Fruit fly (Drosophila melanogaster) whole organism, prepupa: ENCODE measurements around the gene CG13398.

Experiments used
- Blimp-1 ChIP-seq: fragments of 200-800 bp; sonication (Bioruptor generic); optimal IDR thresholded peaks from 3 replicates; lab custom pipeline; 2017; ENCODE audit warnings: missing biosample characterization, missing genetic modification characterization, mild to moderate bottlenecking, moderate library complexity, missing genetic modification reagents
- CG10631 ChIP-seq: fragments of 200-800 bp; sonication (Bioruptor generic); optimal IDR thresholded peaks from 2 replicates; lab custom pipeline; 2016; ENCODE audit warnings: missing biosample characterization, missing genetic modification characterization
- CG10669 ChIP-seq: fragments of 200-800 bp; sonication (Bioruptor generic); optimal IDR thresholded peaks from 3 replicates; lab custom pipeline; 2018; ENCODE audit warnings: missing biosample characterization, mild to moderate bottlenecking, missing genetic modification characterization, moderate library complexity
- CG11294 ChIP-seq: fragments of 200-800 bp; sonication (Bioruptor generic); IDR thresholded peaks from 2 replicates; pipeline ENCODE4 v1.3.6; 2022; ENCODE audit warnings: missing biosample characterization, missing genetic modification characterization
- CG11762 ChIP-seq: fragments of 200-800 bp; sonication (Bioruptor generic); optimal IDR thresholded peaks from 3 replicates; lab custom pipeline; 2016; ENCODE audit warnings: missing biosample characterization, missing genetic modification characterization; ENCODE audit not compliant: insufficient read depth
- CG11902 ChIP-seq: fragments of 200-800 bp; sonication (Bioruptor generic); optimal IDR thresholded peaks from 3 replicates; lab custom pipeline; 2016; ENCODE audit warnings: missing biosample characterization, missing genetic modification characterization
- CG1621 ChIP-seq: fragments of 200-800 bp; sonication (Bioruptor generic); optimal IDR thresholded peaks from 3 replicates; lab custom pipeline; 2018; ENCODE audit warnings: missing biosample characterization, mild to moderate bottlenecking, missing genetic modification characterization
- CG16779 ChIP-seq: fragments of 200-800 bp; sonication (Bioruptor generic); optimal IDR thresholded peaks from 3 replicates; lab custom pipeline; 2017; ENCODE audit warnings: missing biosample characterization, mild to moderate bottlenecking, missing genetic modification characterization
- CG3032 ChIP-seq: fragments of 200-800 bp; optimal IDR thresholded peaks from 2 replicates; lab custom pipeline; 2019; ENCODE audit warnings: missing biosample characterization, mild to moderate bottlenecking, missing genetic modification characterization, moderate library complexity
- CG31627 ChIP-seq: fragments of 200-800 bp; sonication (Bioruptor generic); optimal IDR thresholded peaks from 3 replicates; lab custom pipeline; 2016; ENCODE audit warnings: missing biosample characterization, missing genetic modification characterization
- CG34406 ChIP-seq: fragments of 200-800 bp; sonication (Bioruptor generic); optimal IDR thresholded peaks from 3 replicates; lab custom pipeline; 2016; ENCODE audit warnings: missing biosample characterization, missing genetic modification characterization
- CG3919 ChIP-seq: fragments of 200-800 bp; sonication (Bioruptor generic); optimal IDR thresholded peaks from 3 replicates; lab custom pipeline; 2016; ENCODE audit warnings: missing biosample characterization, missing genetic modification characterization
- CG4318 ChIP-seq: fragments of 200-800 bp; sonication (Bioruptor generic); optimal IDR thresholded peaks from 3 replicates; lab custom pipeline; 2017; ENCODE audit warnings: missing biosample characterization, mild to moderate bottlenecking, missing genetic modification characterization
- CG6276 ChIP-seq: fragments of 200-800 bp; sonication (Bioruptor generic); optimal IDR thresholded peaks from 2 replicates; lab custom pipeline; 2017; ENCODE audit warnings: missing biosample characterization, mild to moderate bottlenecking, missing genetic modification characterization
- CG6854 ChIP-seq: fragments of 200-800 bp; sonication (Bioruptor generic); optimal IDR thresholded peaks from 2 replicates; lab custom pipeline; 2017; ENCODE audit warnings: missing biosample characterization, mild to moderate bottlenecking, missing genetic modification characterization
- CG7368 ChIP-seq: fragments of 200-800 bp; sonication (Bioruptor generic); optimal IDR thresholded peaks from 3 replicates; lab custom pipeline; 2016; ENCODE audit warnings: missing biosample characterization, missing genetic modification characterization
- CG8319 ChIP-seq: fragments of 200-800 bp; sonication (Bioruptor generic); optimal IDR thresholded peaks from 3 replicates; lab custom pipeline; 2016; ENCODE audit warnings: missing biosample characterization, missing genetic modification characterization
- CG8632 ChIP-seq: fragments of 200-800 bp; sonication (Bioruptor generic); optimal IDR thresholded peaks from 3 replicates; lab custom pipeline; 2016; ENCODE audit warnings: missing biosample characterization, missing genetic modification characterization
- CG9139 ChIP-seq: fragments of 200-800 bp; sonication (Bioruptor generic); optimal IDR thresholded peaks from 3 replicates; lab custom pipeline; 2017; ENCODE audit warnings: missing biosample characterization, mild to moderate bottlenecking, missing genetic modification characterization
- Eip78C ChIP-seq: fragments of 200-800 bp; sonication (Bioruptor generic); peaks from one replicate; lab custom pipeline; 2016; ENCODE audit warnings: missing biosample characterization, missing genetic modification characterization
- Eip93F ChIP-seq: fragments of 200-800 bp; sonication (Bioruptor generic); optimal IDR thresholded peaks from 2 replicates; lab custom pipeline; 2016; ENCODE audit warnings: missing biosample characterization, mild to moderate bottlenecking, missing genetic modification characterization
- Ets21C ChIP-seq: fragments of 200-800 bp; sonication (Bioruptor generic); optimal IDR thresholded peaks from 3 replicates; lab custom pipeline; 2016; ENCODE audit warnings: missing biosample characterization, missing genetic modification characterization
- Ets96B ChIP-seq: fragments of 200-800 bp; optimal IDR thresholded peaks from 2 replicates; lab custom pipeline; 2019; ENCODE audit warnings: missing biosample characterization, mild to moderate bottlenecking, missing genetic modification characterization, moderate library complexity
- Hr38 ChIP-seq: sonication (Bioruptor generic); optimal IDR thresholded peaks from 2 replicates; lab custom pipeline; 2016; ENCODE audit warnings: missing biosample characterization, missing genetic modification characterization
- Lpt ChIP-seq: fragments of 200-800 bp; sonication (Bioruptor generic); optimal IDR thresholded peaks from 3 replicates; lab custom pipeline; 2016; ENCODE audit warnings: missing biosample characterization, missing genetic modification characterization
- Met ChIP-seq: fragments of 200-800 bp; sonication (Bioruptor generic); optimal IDR thresholded peaks from 3 replicates; lab custom pipeline; 2016; ENCODE audit warnings: missing biosample characterization, missing genetic modification characterization
- OdsH ChIP-seq: fragments of 200-800 bp; sonication (Bioruptor generic); optimal IDR thresholded peaks from 3 replicates; lab custom pipeline; 2016; ENCODE audit warnings: missing biosample characterization, missing genetic modification characterization
- Smox ChIP-seq: fragments of 200-800 bp; sonication (Bioruptor generic); optimal IDR thresholded peaks from 3 replicates; lab custom pipeline; 2016; ENCODE audit warnings: missing biosample characterization, missing genetic modification characterization
- Sox14 ChIP-seq: fragments of 200-800 bp; sonication (Bioruptor generic); optimal IDR thresholded peaks from 3 replicates; lab custom pipeline; 2016; ENCODE audit warnings: missing biosample characterization, missing genetic modification characterization
- Sox15 ChIP-seq: fragments of 200-800 bp; sonication (Bioruptor generic); optimal IDR thresholded peaks from 3 replicates; lab custom pipeline; 2016; ENCODE audit warnings: missing biosample characterization, missing genetic modification characterization
- achi ChIP-seq: fragments of 200-800 bp; sonication (Bioruptor generic); optimal IDR thresholded peaks from 3 replicates; lab custom pipeline; 2016; ENCODE audit warnings: missing biosample characterization, missing genetic modification characterization
- acj6 ChIP-seq: fragments of 200-800 bp; sonication (Bioruptor generic); optimal IDR thresholded peaks from 3 replicates; lab custom pipeline; 2016; ENCODE audit warnings: missing biosample characterization, missing genetic modification characterization
- cyc ChIP-seq: fragments of 200-800 bp; sonication (Bioruptor generic); optimal IDR thresholded peaks from 3 replicates; lab custom pipeline; 2016; ENCODE audit warnings: missing biosample characterization, missing genetic modification characterization
- dac ChIP-seq: fragments of 200-800 bp; sonication (Bioruptor generic); optimal IDR thresholded peaks from 2 replicates; lab custom pipeline; 2017; ENCODE audit warnings: missing biosample characterization, mild to moderate bottlenecking, missing genetic modification characterization
- eg ChIP-seq: fragments of 200-800 bp; sonication (Bioruptor generic); IDR thresholded peaks from 3 replicates; pipeline ENCODE4 v1.3.6; 2022; ENCODE audit warnings: missing biosample characterization, missing genetic modification characterization
- esn ChIP-seq: fragments of 200-800 bp; sonication (Bioruptor generic); optimal IDR thresholded peaks from 2 replicates; lab custom pipeline; 2016; ENCODE audit warnings: missing biosample characterization, mild to moderate bottlenecking, missing genetic modification characterization, moderate library complexity
- fd59A ChIP-seq: fragments of 200-800 bp; sonication (Bioruptor generic); optimal IDR thresholded peaks from 2 replicates; lab custom pipeline; 2017; ENCODE audit warnings: missing biosample characterization, mild to moderate bottlenecking, missing genetic modification characterization, missing genetic modification reagents
- fd85E ChIP-seq: fragments of 200-800 bp; sonication (Bioruptor generic); optimal IDR thresholded peaks from 3 replicates; lab custom pipeline; 2016; ENCODE audit warnings: missing biosample characterization, missing genetic modification characterization
- fkh ChIP-seq: fragments of 200-800 bp; sonication (Bioruptor generic); optimal IDR thresholded peaks from 3 replicates; lab custom pipeline; 2017; ENCODE audit warnings: missing biosample characterization, mild to moderate bottlenecking, missing genetic modification characterization, moderate library complexity
- lz ChIP-seq: fragments of 200-800 bp; sonication (Bioruptor generic); optimal IDR thresholded peaks from 3 replicates; lab custom pipeline; 2016; ENCODE audit warnings: missing biosample characterization, missing genetic modification characterization
- net ChIP-seq: fragments of 200-800 bp; sonication (Bioruptor generic); optimal IDR thresholded peaks from 3 replicates; lab custom pipeline; 2016; ENCODE audit warnings: missing biosample characterization, missing genetic modification characterization
- pdm3 ChIP-seq: fragments of 200-800 bp; sonication (Bioruptor generic); optimal IDR thresholded peaks from 3 replicates; lab custom pipeline; 2016; ENCODE audit warnings: missing biosample characterization, missing genetic modification characterization
- spab ChIP-seq: fragments of 200-800 bp; sonication (Bioruptor generic); optimal IDR thresholded peaks from 2 replicates; lab custom pipeline; 2017; ENCODE audit warnings: missing biosample characterization, mild to moderate bottlenecking, missing genetic modification characterization, missing genetic modification reagents
- ss ChIP-seq, 2 experiments: fragments of 200-800 bp; sonication (Bioruptor generic); optimal IDR thresholded peaks; 2 replicates in 1 of 2; 3 replicates in 1 of 2; lab custom pipeline; 2017 to 2018; ENCODE audit warnings: mild to moderate bottlenecking in 2 of 2, missing biosample characterization in 2 of 2, missing genetic modification characterization in 2 of 2, moderate library complexity in 1 of 2
- svp ChIP-seq: fragments of 200-800 bp; sonication (Bioruptor generic); peaks from one replicate; lab custom pipeline; 2016; ENCODE audit warnings: missing biosample characterization, missing genetic modification characterization
- topi ChIP-seq: fragments of 200-800 bp; sonication (Bioruptor generic); optimal IDR thresholded peaks from 3 replicates; lab custom pipeline; 2016; ENCODE audit warnings: missing biosample characterization, missing genetic modification characterization
- vri ChIP-seq: fragments of 200-800 bp; sonication (Bioruptor generic); optimal IDR thresholded peaks from 3 replicates; lab custom pipeline; 2016; ENCODE audit warnings: missing biosample characterization, mild to moderate bottlenecking, missing genetic modification characterization

The CG13398 gene

DNA sequence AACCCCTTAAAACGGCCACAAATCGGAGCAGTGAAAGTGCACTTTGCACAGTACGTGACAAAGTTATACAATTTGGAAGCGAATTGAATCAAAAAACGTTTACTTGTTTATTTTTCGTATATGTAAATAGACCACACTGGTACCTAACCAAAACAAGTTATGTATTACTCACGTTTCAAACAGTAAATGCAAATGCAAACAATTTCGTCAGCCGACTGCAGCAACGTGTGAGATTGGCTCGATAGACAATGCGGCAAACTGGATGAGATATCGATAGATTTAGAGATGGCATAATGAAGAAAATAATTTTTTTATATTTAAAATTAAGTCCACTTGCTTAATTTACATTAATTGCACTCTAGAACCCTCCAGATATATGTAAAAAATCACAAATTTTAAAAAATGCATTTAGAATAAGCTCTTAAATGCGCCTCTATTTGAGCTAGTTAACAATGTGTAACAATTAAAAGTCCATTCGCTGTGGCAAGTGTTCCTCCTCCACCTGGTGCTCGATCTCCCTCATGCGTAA, 33.5 kb downstream of the CG13398 start, which contains the start of gene AlaRS (continued):
- peak; percentile 63 for TF ChIP-seq esn
- TF ChIP-seq spab (GFP tag; lab: Kevin White, UChicago): no peak
- TF ChIP-seq CG3919 (GFP tag; lab: Kevin White, UChicago): peak; percentile 48
- TF ChIP-seq OdsH: peak; percentile 59
- no peak for TF ChIP-seq CG1621 (tag; lab: Kevin White, UChicago)
- peak; percentile 9 for TF ChIP-seq fd85E (GFP tag; lab: Kevin White, UChicago)
- no peak for TF ChIP-seq CG6276 (GFP tag; lab: Kevin White, UChicago)
- TF ChIP-seq CG6854: peak; percentile 5
- TF ChIP-seq lz (GFP tag; lab: Kevin White, UChicago): peak; percentile 38
- no peak for TF ChIP-seq CG8319 (GFP tag; lab: Kevin White, UChicago)
- peak; percentile 37 for TF ChIP-seq acj6 (GFP tag; lab: Kevin White, UChicago)
- no peak for TF ChIP-seq CG11294 (GFP tag; lab: Robert Waterston, UW)
- TF ChIP-seq Eip78C (GFP tag; lab: Kevin White, UChicago): peak; percentile 79
- TF ChIP-seq Ets96B (tag; lab: Kevin White, UChicago): peak; percentile 1
- peak; percentile 32 for TF ChIP-seq CG10631 (GFP tag; lab: Kevin White, UChicago)
- 0 out of 3 replicates have a peak, but pooled peaks have one; percentile 48 for TF ChIP-seq eg (GFP tag; lab: Robert Waterston, UW)

DNA sequence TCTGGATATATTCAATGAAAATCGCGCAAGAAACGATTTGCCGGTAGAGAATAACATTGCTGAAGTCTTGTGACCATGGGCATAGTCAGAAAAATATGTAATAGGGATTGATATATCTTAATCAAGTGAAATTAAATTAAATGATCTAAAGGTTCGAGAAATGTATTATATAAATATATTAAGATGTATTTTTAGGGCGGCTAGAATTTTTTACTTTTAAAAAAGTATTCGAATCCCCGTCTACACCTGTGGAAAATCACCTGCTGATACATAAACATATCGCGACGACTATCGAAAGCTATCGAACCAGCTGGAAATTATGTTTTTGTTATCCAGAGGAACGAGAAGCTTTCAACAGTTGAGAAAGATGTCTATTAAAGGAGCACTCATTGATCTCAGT, 38.3 kb downstream of the CG13398 start, which contains the start of the genes CG13390 and CG17294:
TSS of gene CG13390 (minus strand) at position 81 of the 400 bp plus-strand sequence.
TSS of gene CG17294 (plus strand) at position 319 of the 400 bp plus-strand sequence.
- TF ChIP-seq CG11902: peak; percentile 99
- TF ChIP-seq Met (GFP tag; lab: Kevin White, UChicago): peak; percentile 99
- TF ChIP-seq CG31627 (GFP tag; lab: Kevin White, UChicago): peak; percentile 98
- peak; percentile 99 to 100 for TF ChIP-seq ss (GFP tag; optimal IDR thresholded peaks at IDR 0.05; lab: Kevin White, UChicago)
- TF ChIP-seq CG9139 (GFP tag; lab: Kevin White, UChicago): peak; percentile 99
- TF ChIP-seq CG6854: peak; percentile 99
- peak; percentile 100 for TF ChIP-seq CG3032 (tag; lab: Kevin White, UChicago)
- TF ChIP-seq topi (GFP tag; lab: Kevin White, UChicago): peak; percentile 99
- peak; percentile 96 for TF ChIP-seq Ets21C (GFP tag; lab: Kevin White, UChicago)
- TF ChIP-seq lz (GFP tag; lab: Kevin White, UChicago): peak; percentile 98
- TF ChIP-seq CG8319 (GFP tag; lab: Kevin White, UChicago): peak; percentile 99
- peak; percentile 99 for TF ChIP-seq Lpt (GFP tag; lab: Kevin White, UChicago)
- TF ChIP-seq acj6 (GFP tag; lab: Kevin White, UChicago): peak; percentile 100
- peak; percentile 98 for TF ChIP-seq Sox14 (GFP tag; lab: Kevin White, UChicago)
- peak; percentile 100 for TF ChIP-seq svp (GFP tag; lab: Kevin White, UChicago)
- peak; percentile 99 for TF ChIP-seq Eip93F (GFP tag; lab: Kevin White, UChicago)
- peak; percentile 99 for TF ChIP-seq achi
- peak; percentile 99 for TF ChIP-seq spab (GFP tag; lab: Kevin White, UChicago)
- TF ChIP-seq esn: peak; percentile 99
- TF ChIP-seq CG10631 (GFP tag; lab: Kevin White, UChicago): peak; percentile 100
- TF ChIP-seq eg (GFP tag; lab: Robert Waterston, UW): peak; percentile 100
- peak; percentile 98 for TF ChIP-seq Blimp-1 (GFP tag; lab: Kevin White, UChicago)
- TF ChIP-seq cyc (GFP tag; lab: Kevin White, UChicago): peak; percentile 99
- TF ChIP-seq Hr38 (GFP tag; lab: Kevin White, UChicago): peak; percentile 45
- TF ChIP-seq fd59A: peak; percentile 98
- TF ChIP-seq CG4318: peak; percentile 98
- TF ChIP-seq CG16779 (tag; lab: Kevin White, UChicago): peak; percentile 98
- peak; percentile 97 for TF ChIP-seq vri
- peak; percentile 98 for TF ChIP-seq CG1621 (tag; lab: Kevin White, UChicago)
- peak; percentile 99 for TF ChIP-seq Smox
- TF ChIP-seq CG11762 (GFP tag; lab: Kevin White, UChicago): peak; percentile 99
- peak; percentile 98 for TF ChIP-seq Sox15 (GFP tag; lab: Kevin White, UChicago)
- peak; percentile 97 for TF ChIP-seq fd85E (GFP tag; lab: Kevin White, UChicago)
- peak; percentile 99 for TF ChIP-seq CG11294 (GFP tag; lab: Robert Waterston, UW)
- TF ChIP-seq Ets96B (tag; lab: Kevin White, UChicago): peak; percentile 99
- TF ChIP-seq CG34406: peak; percentile 99
- peak; percentile 99 for TF ChIP-seq CG7368
- peak; percentile 97 for TF ChIP-seq dac (GFP tag; lab: Kevin White, UChicago)
- TF ChIP-seq fkh (GFP tag; lab: Kevin White, UChicago): peak; percentile 95
- peak; percentile 100 for TF ChIP-seq CG8632 (GFP tag; lab: Kevin White, UChicago)
- TF ChIP-seq net (GFP tag; lab: Kevin White, UChicago): peak; percentile 99
- peak; percentile 99 for TF ChIP-seq pdm3 (GFP tag; lab: Kevin White, UChicago)
- TF ChIP-seq CG6276 (GFP tag; lab: Kevin White, UChicago): peak; percentile 99
- TF ChIP-seq CG10669 (GFP tag; lab: Kevin White, UChicago): peak; percentile 100
